Worm (Caenorhabditis elegans) whole organism, late embryonic: ENCODE data around the gene srh-44.
A peak's percentile ranks its signal among the peaks of the same experiment; 100 is the strongest.

Source experiments
- C38D4.7 ChIP-seq: fragments of 200-800 bp; sonication (Bioruptor generic); optimal IDR thresholded peaks from 2 replicates; lab custom pipeline; 2018; ENCODE audit warnings: mild to moderate bottlenecking, missing genetic modification characterization, moderate library complexity, missing compliant biosample characterization
- F13H6.1 ChIP-seq: sonication (generic microtip); optimal IDR thresholded peaks from 2 replicates; lab custom pipeline; 2016; ENCODE audit warnings: missing genetic modification characterization, missing compliant biosample characterization
- K02D7.2 ChIP-seq: sonication (generic microtip); optimal IDR thresholded peaks from 2 replicates; lab custom pipeline; 2017; ENCODE audit warnings: mild to moderate bottlenecking, missing genetic modification characterization, missing compliant biosample characterization
- Y22D7AL.16 ChIP-seq: sonication (generic microtip); optimal IDR thresholded peaks from 2 replicates; lab custom pipeline; 2016; ENCODE audit warnings: missing genetic modification characterization, missing compliant biosample characterization
- ahr-1 ChIP-seq: sonication (generic microtip); optimal IDR thresholded peaks from 2 replicates; lab custom pipeline; 2016; ENCODE audit warnings: missing genetic modification characterization, missing compliant biosample characterization
- ama-1 ChIP-seq: fragments of 150-350 bp; optimal IDR thresholded peaks from 2 replicates; lab custom pipeline; 2014
- ceh-14 ChIP-seq: sonication (generic microtip); optimal IDR thresholded peaks from 2 replicates; lab custom pipeline; 2016; ENCODE audit warnings: missing genotype, missing genetic modification characterization, missing compliant biosample characterization
- ceh-18 ChIP-seq: sonication (generic microtip); optimal IDR thresholded peaks from 2 replicates; lab custom pipeline; 2016; ENCODE audit warnings: missing genetic modification characterization, missing compliant biosample characterization
- ceh-2 ChIP-seq: sonication (generic microtip); optimal IDR thresholded peaks from 2 replicates; lab custom pipeline; 2016; ENCODE audit warnings: missing genotype, missing genetic modification characterization, missing compliant biosample characterization
- ceh-22 ChIP-seq: sonication (generic microtip); optimal IDR thresholded peaks from 2 replicates; lab custom pipeline; 2017; ENCODE audit warnings: missing biosample characterization, missing genetic modification characterization
- ceh-24 ChIP-seq: sonication (generic microtip); optimal IDR thresholded peaks from 2 replicates; lab custom pipeline; 2016; ENCODE audit warnings: mild to moderate bottlenecking, missing genetic modification characterization, missing compliant biosample characterization
- ceh-34 ChIP-seq: sonication (generic microtip); optimal IDR thresholded peaks from 2 replicates; lab custom pipeline; 2016; ENCODE audit warnings: mild to moderate bottlenecking, missing genetic modification characterization, missing compliant biosample characterization
- ceh-6 ChIP-seq: fragments of 200-800 bp; sonication (Bioruptor generic); optimal IDR thresholded peaks from 2 replicates; lab custom pipeline; 2018; ENCODE audit warnings: mild to moderate bottlenecking, missing genetic modification characterization, missing compliant biosample characterization
- che-1 ChIP-seq: sonication (generic microtip); optimal IDR thresholded peaks from 2 replicates; lab custom pipeline; 2016; ENCODE audit warnings: mild to moderate bottlenecking, missing genetic modification characterization, missing compliant biosample characterization
- dmd-4 ChIP-seq: sonication (generic microtip); optimal IDR thresholded peaks from 2 replicates; lab custom pipeline; 2016; ENCODE audit warnings: borderline replicate concordance, missing genetic modification characterization, missing compliant biosample characterization
- elt-2 ChIP-seq: sonication (generic microtip); optimal IDR thresholded peaks from 2 replicates; lab custom pipeline; 2016; ENCODE audit warnings: missing genetic modification reagents, missing genetic modification characterization, missing compliant biosample characterization
- ets-4 ChIP-seq: sonication (generic microtip); optimal IDR thresholded peaks from 2 replicates; lab custom pipeline; 2016; ENCODE audit warnings: missing genetic modification characterization, missing compliant biosample characterization
- eyg-1 ChIP-seq: sonication (generic microtip); optimal IDR thresholded peaks from 2 replicates; lab custom pipeline; 2016; ENCODE audit warnings: missing genotype, missing genetic modification characterization, missing compliant biosample characterization
- hlh-15 ChIP-seq: sonication (generic microtip); optimal IDR thresholded peaks from 2 replicates; lab custom pipeline; 2016; ENCODE audit warnings: missing genetic modification characterization, missing compliant biosample characterization
- hlh-30 ChIP-seq: sonication (generic microtip); optimal IDR thresholded peaks from 2 replicates; lab custom pipeline; 2017; ENCODE audit warnings: antibody characterized with exemption, missing genetic modification characterization, missing compliant biosample characterization; ENCODE audit not compliant: insufficient read depth
- hlh-6 ChIP-seq: sonication (generic microtip); optimal IDR thresholded peaks from 2 replicates; lab custom pipeline; 2016; ENCODE audit warnings: missing genotype, missing genetic modification characterization, missing compliant biosample characterization
- hlh-8 ChIP-seq: sonication (generic microtip); optimal IDR thresholded peaks from 2 replicates; lab custom pipeline; 2016; ENCODE audit warnings: missing genotype, missing genetic modification characterization, missing compliant biosample characterization
- lim-6 ChIP-seq: sonication (generic microtip); optimal IDR thresholded peaks from 2 replicates; lab custom pipeline; 2016; ENCODE audit warnings: missing genetic modification characterization, missing compliant biosample characterization
- madf-2 ChIP-seq: sonication (generic microtip); optimal IDR thresholded peaks from 2 replicates; lab custom pipeline; 2017; ENCODE audit warnings: missing genetic modification characterization, missing compliant biosample characterization
- mec-3 ChIP-seq: sonication (generic microtip); optimal IDR thresholded peaks from 2 replicates; lab custom pipeline; 2016; ENCODE audit warnings: borderline replicate concordance, missing genetic modification characterization, missing compliant biosample characterization
- nfya-1 ChIP-seq: sonication (generic microtip); optimal IDR thresholded peaks from 2 replicates; lab custom pipeline; 2017; ENCODE audit warnings: missing genetic modification characterization, mild to moderate bottlenecking, missing compliant biosample characterization, antibody characterized with exemption, moderate library complexity
- odd-2 ChIP-seq: sonication (generic microtip); optimal IDR thresholded peaks from 2 replicates; lab custom pipeline; 2017; ENCODE audit warnings: antibody characterized with exemption, mild to moderate bottlenecking, missing genetic modification characterization, missing compliant biosample characterization
- pha-2 ChIP-seq: sonication (generic microtip); optimal IDR thresholded peaks from 2 replicates; lab custom pipeline; 2017; ENCODE audit warnings: mild to moderate bottlenecking, missing genetic modification characterization, missing compliant biosample characterization
- pha-4 ChIP-seq: fragments of 150-350 bp; optimal IDR thresholded peaks from 2 replicates; lab custom pipeline; 2018; ENCODE audit warnings: missing biosample characterization, missing genetic modification reagents, missing genetic modification characterization
- pqm-1 ChIP-seq: sonication (generic microtip); optimal IDR thresholded peaks from 2 replicates; lab custom pipeline; 2016; ENCODE audit warnings: missing genetic modification characterization, missing compliant biosample characterization
- pros-1 ChIP-seq: fragments of 150-350 bp; optimal IDR thresholded peaks from 2 replicates; lab custom pipeline; 2014; ENCODE audit warnings: missing biosample characterization, missing genetic modification reagents, missing genetic modification characterization
- rnt-1 ChIP-seq: sonication (generic microtip); optimal IDR thresholded peaks from 2 replicates; lab custom pipeline; 2016; ENCODE audit warnings: missing genetic modification characterization, missing compliant biosample characterization
- sox-2 ChIP-seq: fragments of 200-800 bp; sonication (Bioruptor generic); IDR thresholded peaks from 2 replicates; pipeline ENCODE4 v1.3.6; 2022; ENCODE audit warnings: missing genetic modification reagents, missing genetic modification characterization, missing compliant biosample characterization
- syd-9 ChIP-seq: sonication (generic microtip); optimal IDR thresholded peaks from 2 replicates; lab custom pipeline; 2016; ENCODE audit warnings: mild to moderate bottlenecking, missing genetic modification characterization, moderate library complexity, missing compliant biosample characterization
- tbx-7 ChIP-seq: sonication (generic microtip); optimal IDR thresholded peaks from 2 replicates; lab custom pipeline; 2016; ENCODE audit warnings: missing genotype, missing genetic modification characterization, missing compliant biosample characterization
- unc-3 ChIP-seq, 2 experiments: fragments of 200-800 bp in 1 of 2; sonication (Bioruptor generic) in 1 of 2; sonication (generic microtip) in 1 of 2; conservative IDR thresholded peaks in 1 of 2; optimal IDR thresholded peaks in 1 of 2; 2 replicates each; pipeline versions ENCODE4 v1.3.6 to Lab custom; 2016 to 2022; ENCODE audit warnings: missing compliant biosample characterization in 2 of 2, missing genetic modification characterization in 2 of 2, missing genetic modification reagents in 1 of 2
- unc-42 ChIP-seq: sonication (generic microtip); optimal IDR thresholded peaks from 2 replicates; lab custom pipeline; 2016; ENCODE audit warnings: missing genotype, missing genetic modification characterization, missing compliant biosample characterization
- unc-55 ChIP-seq: sonication (generic microtip); optimal IDR thresholded peaks from 2 replicates; lab custom pipeline; 2017; ENCODE audit warnings: missing biosample characterization, missing genetic modification reagents, missing genetic modification characterization
- unc-86 ChIP-seq: sonication (generic microtip); optimal IDR thresholded peaks from 2 replicates; lab custom pipeline; 2016; ENCODE audit warnings: missing genetic modification characterization, missing compliant biosample characterization

Gene srh-44

ce11 chrII:11514775-11515174, at the start of gene srh-44:
srh-44 (plus strand) TSS chrII:11515075.
- TF ChIP-seq madf-2 (tag; lab: Kevin White, UChicago), result no peak

- no peak for TF ChIP-seq ceh-24
- no peak for TF ChIP-seq ahr-1 (tag; lab: Kevin White, UChicago)
- no peak for TF ChIP-seq ceh-22 (tag; lab: Kevin White, UChicago)
- no peak for TF ChIP-seq unc-55 (GFP tag; lab: Kevin White, UChicago)
- TF ChIP-seq madf-2 (tag; lab: Kevin White, UChicago), result no peak
- TF ChIP-seq pros-1, result no peak
- no peak for TF ChIP-seq syd-9
- TF ChIP-seq sox-2, result no peak
- TF ChIP-seq mec-3 (tag; lab: Kevin White, UChicago), result no peak
- no peak for TF ChIP-seq F13H6.1 (tag; lab: Kevin White, UChicago)
- TF ChIP-seq Y22D7AL.16 (tag; lab: Kevin White, UChicago), result no peak
- no peak for TF ChIP-seq tbx-7 (tag; lab: Kevin White, UChicago)
- no peak for TF ChIP-seq ama-1 (lab: Kevin White, UChicago)
Measured at ce11 chrII:11467541-11467940, 47.3 kb upstream of the srh-44 start, which contains the start of gene klp-17. klp-17 (minus strand) TSS chrII:11467641.

- TF ChIP-seq rnt-1 (tag; lab: Kevin White, UChicago) (no peak), C38D4.7 (GFP tag; lab: Kevin White, UChicago) (no peak), ceh-24 (no peak), pha-2 (tag; lab: Kevin White, UChicago) (no peak), K02D7.2 (tag; lab: Kevin White, UChicago) (no peak), ceh-14 (no peak), mec-3 (tag; lab: Kevin White, UChicago) (no peak), ceh-34 (no peak), odd-2 (tag; lab: Kevin White, UChicago) (no peak)
Measured at ce11 chrII:11469574-11470108, 45.2 kb upstream of the srh-44 start, which contains the start of gene cisd-1. cisd-1 (minus strand) TSS chrII:11469624.

ce11 chrII:11471916-11472315, 43.0 kb upstream of the srh-44 start, which contains the start of gene mfn-1:
mfn-1 (minus strand) TSS chrII:11472016.
- TF ChIP-seq tbx-7 (tag; lab: Kevin White, UChicago), result no peak
- no peak for TF ChIP-seq pha-4 (tag; lab: Kevin White, UChicago)
- TF ChIP-seq hlh-6 (tag; lab: Kevin White, UChicago), result no peak
- TF ChIP-seq hlh-15 (tag; lab: Kevin White, UChicago), result no peak
- no peak for TF ChIP-seq ceh-14

- TF ChIP-seq Y22D7AL.16 (tag; lab: Kevin White, UChicago), result no peak
- TF ChIP-seq unc-86 (tag; lab: Kevin White, UChicago), result no peak
- TF ChIP-seq ceh-18 (tag; lab: Kevin White, UChicago), result no peak
- TF ChIP-seq che-1 (tag; lab: Kevin White, UChicago), result no peak
- TF ChIP-seq ceh-2 (tag; lab: Kevin White, UChicago), result no peak
- TF ChIP-seq unc-42, result no peak
- TF ChIP-seq eyg-1, result no peak
- TF ChIP-seq nfya-1 (tag; lab: Kevin White, UChicago), result no peak
- TF ChIP-seq elt-2 (tag; lab: Kevin White, UChicago), result peak; percentile 75
- TF ChIP-seq, all 69 proteins: peak for 1
Measured at ce11 chrII:11472542-11472941, 42.3 kb upstream of the srh-44 start.

- TF ChIP-seq ets-4 (tag; lab: Kevin White, UChicago) (no peak), sox-2 (peak; percentile 50), ceh-24 (no peak), elt-2 (tag; lab: Kevin White, UChicago) (peak; percentile 66), hlh-8 (tag; lab: Kevin White, UChicago) (peak; percentile 7), hlh-30 (tag; lab: Kevin White, UChicago) (no peak), pqm-1 (tag; lab: Kevin White, UChicago) (peak; percentile 31), syd-9 (peak; percentile 34), pha-4 (tag; lab: Kevin White, UChicago) (no peak), mec-3 (tag; lab: Kevin White, UChicago) (no peak), Y22D7AL.16 (tag; lab: Kevin White, UChicago) (peak; percentile 26), C38D4.7 (GFP tag; lab: Kevin White, UChicago) (no peak), dmd-4 (no peak), tbx-7 (tag; lab: Kevin White, UChicago) (no peak), ahr-1 (tag; lab: Kevin White, UChicago) (no peak), pros-1 (no peak), ceh-6 (GFP tag; lab: Kevin White, UChicago) (no peak), unc-3 (GFP tag; conservative IDR thresholded peaks at IDR 0.05; lab: Robert Waterston, UW) (0 out of 2 replicates have a peak, but pooled peaks have one; percentile 24), unc-3 (tag; optimal IDR thresholded peaks at IDR 0.05; lab: Kevin White, UChicago) (no peak), lim-6 (no peak)
Measured at ce11 chrII:11473525-11474181, 41.2 kb upstream of the srh-44 start, which contains the start of the genes metl-1 and W02B12.11. metl-1 (minus strand) TSS chrII:11473575. W02B12.11 (plus strand) TSS chrII:11473861.
